Worm (Caenorhabditis elegans) whole organism, early embryonic: ENCODE data around the gene mig-32.

Source experiments
- B0310.2 ChIP-seq: sonication (generic microtip); optimal IDR thresholded peaks from 2 replicates; lab custom pipeline; 2016; ENCODE audit warnings: mild to moderate bottlenecking, missing genetic modification characterization, missing compliant biosample characterization
- F13C5.2 ChIP-seq: sonication (generic microtip); optimal IDR thresholded peaks from 2 replicates; lab custom pipeline; 2017; ENCODE audit warnings: mild to moderate bottlenecking, missing genetic modification characterization, inconsistent platforms, missing compliant biosample characterization
- aly-1 ChIP-seq: sonication (generic microtip); optimal IDR thresholded peaks from 2 replicates; lab custom pipeline; 2016; ENCODE audit warnings: missing genetic modification characterization, missing compliant biosample characterization
- ama-1 ChIP-seq: fragments of 150-350 bp; optimal IDR thresholded peaks from 2 replicates; lab custom pipeline; 2014
- ceh-13 ChIP-seq: fragments of 200-800 bp; sonication (Bioruptor generic); optimal IDR thresholded peaks from 2 replicates; lab custom pipeline; 2018; ENCODE audit warnings: mild to moderate bottlenecking, missing genetic modification characterization, missing compliant biosample characterization
- ceh-36 ChIP-seq: sonication (generic microtip); optimal IDR thresholded peaks from 2 replicates; lab custom pipeline; 2016; ENCODE audit warnings: missing genetic modification characterization, inconsistent platforms, missing compliant biosample characterization
- ets-7 ChIP-seq: sonication (generic microtip); optimal IDR thresholded peaks from 2 replicates; lab custom pipeline; 2016; ENCODE audit warnings: missing genotype, missing genetic modification characterization, missing compliant biosample characterization
- flt-1 ChIP-seq: fragments of 200-800 bp; sonication (Bioruptor generic); IDR thresholded peaks from 2 replicates; pipeline ENCODE4 v1.3.6; 2022; ENCODE audit warnings: missing genetic modification characterization, missing compliant biosample characterization
- hmbx-1 ChIP-seq: sonication (generic microtip); optimal IDR thresholded peaks from 2 replicates; lab custom pipeline; 2016; ENCODE audit warnings: mild to moderate bottlenecking, missing genetic modification characterization, missing compliant biosample characterization
- hmg-4 ChIP-seq: fragments of 200-800 bp; sonication (Bioruptor generic); optimal IDR thresholded peaks from 2 replicates; lab custom pipeline; 2018; ENCODE audit warnings: mild to moderate bottlenecking, missing genetic modification characterization, missing compliant biosample characterization
- hnd-1 ChIP-seq: sonication (generic microtip); optimal IDR thresholded peaks from 2 replicates; lab custom pipeline; 2016; ENCODE audit warnings: missing genetic modification characterization, missing compliant biosample characterization
- pes-1 ChIP-seq: fragments of 200-800 bp; sonication (Bioruptor generic); IDR thresholded peaks from 2 replicates; pipeline ENCODE4 v1.3.6; 2022; ENCODE audit warnings: missing genetic modification reagents, missing genetic modification characterization, missing compliant biosample characterization
- scrt-1 ChIP-seq: fragments of 200-800 bp; sonication (Bioruptor generic); IDR thresholded peaks from 2 replicates; pipeline ENCODE4 v1.3.6; 2022; ENCODE audit warnings: missing genetic modification characterization, missing compliant biosample characterization
- sea-1 ChIP-seq: fragments of 200-800 bp; sonication (Bioruptor generic); conservative IDR thresholded peaks from 2 replicates; pipeline ENCODE4 v1.3.6; 2022; ENCODE audit warnings: missing genetic modification characterization, missing compliant biosample characterization
- tbx-11 ChIP-seq: fragments of 200-800 bp; sonication (Bioruptor generic); IDR thresholded peaks from 2 replicates; pipeline ENCODE4 v1.3.6; 2022; ENCODE audit warnings: missing genetic modification characterization, missing compliant biosample characterization
- tbx-37 ChIP-seq: fragments of 200-800 bp; sonication (Bioruptor generic); conservative IDR thresholded peaks from 2 replicates; pipeline ENCODE4 v1.3.6; 2022; ENCODE audit warnings: missing genetic modification reagents, missing genetic modification characterization, missing compliant biosample characterization
- tra-4 ChIP-seq: sonication (generic microtip); optimal IDR thresholded peaks from 2 replicates; lab custom pipeline; 2017; ENCODE audit warnings: missing genetic modification characterization, missing compliant biosample characterization

The mig-32 gene

DNA sequence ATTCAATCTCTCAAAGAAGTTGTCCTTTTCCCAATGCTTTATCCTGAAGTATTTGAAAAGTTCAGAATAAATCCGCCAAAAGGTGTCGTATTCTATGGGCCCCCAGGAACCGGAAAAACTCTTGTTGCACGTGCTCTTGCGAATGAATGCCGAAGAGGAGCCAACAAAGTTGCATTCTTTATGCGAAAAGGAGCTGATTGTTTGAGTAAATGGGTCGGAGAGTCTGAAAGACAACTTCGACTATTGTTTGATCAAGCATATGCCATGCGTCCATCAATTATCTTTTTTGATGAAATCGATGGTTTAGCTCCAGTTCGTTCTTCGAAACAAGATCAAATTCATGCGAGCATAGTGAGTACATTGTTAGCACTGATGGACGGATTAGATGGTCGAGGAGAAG is 11.2 kb downstream of the mig-32 start:
- TF ChIP-seq flt-1 (GFP tag; lab: Robert Waterston, UW) (no peak), scrt-1 (GFP tag; lab: Robert Waterston, UW) (no peak), aly-1 (tag; lab: Kevin White, UChicago) (no peak), F13C5.2 (tag; lab: Kevin White, UChicago) (no peak), tbx-11 (no peak), ama-1 (no peak), hnd-1 (tag; lab: Kevin White, UChicago) (no peak), pes-1 (GFP tag; lab: Robert Waterston, UW) (no peak), hmg-4 (GFP tag; lab: Kevin White, UChicago) (no peak), sea-1 (GFP tag; lab: Robert Waterston, UW) (no peak), hmbx-1 (tag; lab: Kevin White, UChicago) (no peak), ceh-13 (no peak), tbx-37 (GFP tag; lab: Robert Waterston, UW) (no peak), ets-7 (tag; lab: Kevin White, UChicago) (no peak), B0310.2 (tag; lab: Kevin White, UChicago) (no peak), tra-4 (tag; lab: Kevin White, UChicago) (no peak), ceh-36 (tag; lab: Kevin White, UChicago) (no peak)

ce11 chrIV:12078907-12079523 is 13.0 kb downstream of the mig-32 start, which contains the start of gene lex-1:
Gene lex-1 (plus strand): TSS chrIV:12079473.
- TF ChIP-seq hmg-4 (GFP tag; lab: Kevin White, UChicago) = no peak
- no peak for TF ChIP-seq scrt-1 (GFP tag; lab: Robert Waterston, UW)
- no peak for TF ChIP-seq flt-1 (GFP tag; lab: Robert Waterston, UW)
- TF ChIP-seq ceh-36 (tag; lab: Kevin White, UChicago) = no peak
- no peak for TF ChIP-seq ceh-13
- no peak for TF ChIP-seq tra-4 (tag; lab: Kevin White, UChicago)
- TF ChIP-seq aly-1 (tag; lab: Kevin White, UChicago) = no peak
- TF ChIP-seq pes-1 (GFP tag; lab: Robert Waterston, UW) = no peak
- no peak for TF ChIP-seq tbx-37 (GFP tag; lab: Robert Waterston, UW)
- TF ChIP-seq hmbx-1 (tag; lab: Kevin White, UChicago) = no peak
- no peak for TF ChIP-seq F13C5.2 (tag; lab: Kevin White, UChicago)
- TF ChIP-seq B0310.2 (tag; lab: Kevin White, UChicago) = no peak
- no peak for TF ChIP-seq sea-1 (GFP tag; lab: Robert Waterston, UW)
- no peak for TF ChIP-seq ama-1

- no peak for TF ChIP-seq tra-4 (tag; lab: Kevin White, UChicago)
- TF ChIP-seq aly-1 (tag; lab: Kevin White, UChicago) = no peak
- no peak for TF ChIP-seq hmbx-1 (tag; lab: Kevin White, UChicago)
- no peak for TF ChIP-seq hnd-1 (tag; lab: Kevin White, UChicago)
- TF ChIP-seq tbx-11 = no peak
- no peak for TF ChIP-seq scrt-1 (GFP tag; lab: Robert Waterston, UW)
- no peak for TF ChIP-seq F13C5.2 (tag; lab: Kevin White, UChicago)
- TF ChIP-seq tbx-37 (GFP tag; lab: Robert Waterston, UW) = no peak
Observed at ce11 chrIV:12078112-12078812, 13.8 kb downstream of the mig-32 start, which contains the start of gene tmed-1. Gene tmed-1 (minus strand): TSS chrIV:12078162.

DNA sequence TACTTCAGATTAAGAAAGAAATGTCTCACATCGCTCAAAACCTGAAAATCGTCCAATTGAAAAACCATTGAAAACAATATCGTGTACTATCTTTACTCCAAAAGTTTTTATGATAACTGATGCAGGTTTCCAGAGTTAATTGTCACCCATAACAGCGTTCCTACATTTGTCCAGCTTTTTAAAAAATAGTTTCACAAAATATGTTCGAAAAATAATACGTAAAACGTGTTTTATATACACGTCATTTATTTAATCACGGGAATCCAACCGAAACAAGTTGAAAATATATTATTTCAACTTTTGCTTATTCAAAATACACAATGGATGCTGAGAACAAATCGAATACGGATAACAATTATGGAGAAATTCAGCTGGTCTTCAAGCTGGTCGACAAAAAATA is 16.5 kb downstream of the mig-32 start, which contains the start of gene K08E4.7:
K08E4.7 (plus strand) TSS at position 301 of the 400 bp plus-strand sequence.
- TF ChIP-seq hnd-1 (tag; lab: Kevin White, UChicago) (no peak), hmg-4 (GFP tag; lab: Kevin White, UChicago) (no peak), ceh-13 (no peak), sea-1 (GFP tag; lab: Robert Waterston, UW) (no peak), hmbx-1 (tag; lab: Kevin White, UChicago) (no peak), B0310.2 (tag; lab: Kevin White, UChicago) (no peak), aly-1 (tag; lab: Kevin White, UChicago) (no peak), pes-1 (GFP tag; lab: Robert Waterston, UW) (no peak), flt-1 (GFP tag; lab: Robert Waterston, UW) (no peak), tra-4 (tag; lab: Kevin White, UChicago) (no peak), tbx-37 (GFP tag; lab: Robert Waterston, UW) (no peak), ama-1 (no peak), tbx-11 (no peak), ceh-36 (tag; lab: Kevin White, UChicago) (no peak), ets-7 (tag; lab: Kevin White, UChicago) (no peak), scrt-1 (GFP tag; lab: Robert Waterston, UW) (no peak), F13C5.2 (tag; lab: Kevin White, UChicago) (no peak)

ce11 chrIV:12068590-12068989 is 23.4 kb downstream of the mig-32 start, which contains the start of gene bath-37:
Gene bath-37 (plus strand): TSS chrIV:12068890.
- no peak for TF ChIP-seq tbx-37 (GFP tag; lab: Robert Waterston, UW)
- TF ChIP-seq flt-1 (GFP tag; lab: Robert Waterston, UW) = no peak
- TF ChIP-seq aly-1 (tag; lab: Kevin White, UChicago) = no peak
- TF ChIP-seq scrt-1 (GFP tag; lab: Robert Waterston, UW) = no peak

- TF ChIP-seq tra-4 (tag; lab: Kevin White, UChicago) (no peak), flt-1 (GFP tag; lab: Robert Waterston, UW) (no peak), ama-1 (no peak), hnd-1 (tag; lab: Kevin White, UChicago) (no peak), F13C5.2 (tag; lab: Kevin White, UChicago) (no peak), scrt-1 (GFP tag; lab: Robert Waterston, UW) (no peak), ceh-13 (no peak), tbx-11 (no peak), B0310.2 (tag; lab: Kevin White, UChicago) (no peak), pes-1 (GFP tag; lab: Robert Waterston, UW) (no peak), tbx-37 (GFP tag; lab: Robert Waterston, UW) (no peak)
Observed at ce11 chrIV:12061229-12061628, 30.8 kb downstream of the mig-32 start, which contains the start of gene K08E4.8. Gene K08E4.8 (minus strand): TSS chrIV:12061329.
